Fruit fly (Drosophila melanogaster): ENCODE measurements around the gene CG13398.
A peak's percentile ranks its signal among the peaks of the same experiment; 100 is the strongest.

CG13398 gene

dm6 chr2L:8420259-8420930 lies 5.3 kb upstream of the CG13398 start (continued):
- TF ChIP-seq CG12236 (GFP tag; optimal IDR thresholded peaks at IDR 0.05) (no peak), CG30403 (GFP tag; optimal IDR thresholded peaks at IDR 0.05) (peak; percentile 8), CG7839 (tag; optimal IDR thresholded peaks at IDR 0.05) (peak; percentile 7), ap (GFP tag; IDR thresholded peaks at IDR 0.05) (no peak), CG6791 (GFP tag; IDR thresholded peaks at IDR 0.05; ENCODE audit: partially characterized antibody) (no peak)

- TF ChIP-seq yki (optimal IDR thresholded peaks at IDR 0.05) (no peak), CG4282 (GFP tag; optimal IDR thresholded peaks at IDR 0.05) (no peak), Taf1 (GFP tag; IDR thresholded peaks at IDR 0.05) (no peak), Adf1 (GFP tag; IDR thresholded peaks at IDR 0.05) (peak; percentile 87), GATAe (GFP tag; conservative IDR thresholded peaks at IDR 0.05) (no peak), danr (GFP tag; IDR thresholded peaks at IDR 0.05) (no peak), ken (GFP tag; IDR thresholded peaks at IDR 0.05) (no peak), CG15696 (tag; optimal IDR thresholded peaks at IDR 0.05) (no peak), CG12104 (GFP tag; optimal IDR thresholded peaks at IDR 0.05) (no peak), CG7556 (GFP tag; optimal IDR thresholded peaks at IDR 0.05) (no peak), ham (GFP tag; IDR thresholded peaks at IDR 0.05) (no peak), B-H2 (GFP tag; optimal IDR thresholded peaks at IDR 0.05) (no peak), nerfin-2 (GFP tag; IDR thresholded peaks at IDR 0.05; ENCODE audit: partially characterized antibody) (0 out of 2 replicates have a peak, but pooled peaks have one; percentile 39), Dfd (GFP tag; optimal IDR thresholded peaks at IDR 0.05) (no peak), Nf-YB (GFP tag; optimal IDR thresholded peaks at IDR 0.05) (no peak), pros (GFP tag; optimal IDR thresholded peaks at IDR 0.05) (peak; percentile 77), CG14014 (GFP tag; IDR thresholded peaks at IDR 0.05) (no peak), CG2712 (tag; optimal IDR thresholded peaks at IDR 0.05) (no peak), CG4707 (GFP tag; optimal IDR thresholded peaks at IDR 0.05) (no peak), gsb-n (tag; optimal IDR thresholded peaks at IDR 0.05) (peak; percentile 38), mld (GFP tag; IDR thresholded peaks at IDR 0.05; ENCODE audit: partially characterized antibody) (no peak), ATbp (GFP tag; optimal IDR thresholded peaks at IDR 0.05) (no peak), pfk (GFP tag; optimal IDR thresholded peaks at IDR 0.05) (no peak), Med (GFP tag) (peak; percentile 1), odd (GFP tag; optimal IDR thresholded peaks at IDR 0.05) (peak; percentile 36), nom (GFP tag; optimal IDR thresholded peaks at IDR 0.05) (peak; percentile 68), crol (GFP tag; IDR thresholded peaks at IDR 0.05) (peak; percentile 81), Drgx (GFP tag; IDR thresholded peaks at IDR 0.05) (no peak), aop (GFP tag; IDR thresholded peaks at IDR 0.05) (peak; percentile 34; the same call in 1 of the 2 replicates), Abd-B (GFP tag; optimal IDR thresholded peaks at IDR 0.05) (no peak), CG8281 (tag; optimal IDR thresholded peaks at IDR 0.05) (peak; percentile 2), CG10147 (GFP tag; optimal IDR thresholded peaks at IDR 0.05) (no peak), peb (GFP tag; IDR thresholded peaks at IDR 0.05) (no peak), bowl (GFP tag; IDR thresholded peaks at IDR 0.05) (no peak), CG5180 (GFP tag; optimal IDR thresholded peaks at IDR 0.05) (no peak), phol (tag; optimal IDR thresholded peaks at IDR 0.05) (no peak), chinmo (GFP tag; IDR thresholded peaks at IDR 0.05; ENCODE audit: partially characterized antibody) (0 out of 4 replicates have a peak, but pooled peaks have one; percentile 47), wek (GFP tag; optimal IDR thresholded peaks at IDR 0.05) (no peak), Hsf (GFP tag; optimal IDR thresholded peaks at IDR 0.05) (no peak), abd-A (tag; optimal IDR thresholded peaks at IDR 0.05) (peak; percentile 1), H2.0 (GFP tag; IDR thresholded peaks at IDR 0.05) (no peak), ase (GFP tag; IDR thresholded peaks at IDR 0.05) (no peak), bab2 (GFP tag; optimal IDR thresholded peaks at IDR 0.05) (no peak)
These were observed 4.4 kb upstream of the CG13398 start for dm6 chr2L:8419382-8419940.

All from whole organism, embryonic.